Fruit fly (Drosophila melanogaster): ENCODE results near the gene CG11722.

dm6 chr3R:10070817-10071216, 25.5 kb upstream of the CG11722 start, which contains the start of gene nerfin-2:
- TF ChIP-seq CG16779 (tag; optimal IDR thresholded peaks at IDR 0.05) (no peak), OdsH (GFP tag; optimal IDR thresholded peaks at IDR 0.05) (no peak), CG4318 (GFP tag; optimal IDR thresholded peaks at IDR 0.05) (no peak), vri (GFP tag; optimal IDR thresholded peaks at IDR 0.05) (no peak), CG11294 (GFP tag; IDR thresholded peaks at IDR 0.05) (no peak), CG6808 (GFP tag; optimal IDR thresholded peaks at IDR 0.05) (no peak), Lpt (GFP tag; optimal IDR thresholded peaks at IDR 0.05) (no peak), CG3919 (GFP tag; optimal IDR thresholded peaks at IDR 0.05) (no peak)

All from whole organism, prepupa.